Worm (Caenorhabditis elegans): Measurements from ENCODE around the gene upb-1.

The upb-1 gene

DNA sequence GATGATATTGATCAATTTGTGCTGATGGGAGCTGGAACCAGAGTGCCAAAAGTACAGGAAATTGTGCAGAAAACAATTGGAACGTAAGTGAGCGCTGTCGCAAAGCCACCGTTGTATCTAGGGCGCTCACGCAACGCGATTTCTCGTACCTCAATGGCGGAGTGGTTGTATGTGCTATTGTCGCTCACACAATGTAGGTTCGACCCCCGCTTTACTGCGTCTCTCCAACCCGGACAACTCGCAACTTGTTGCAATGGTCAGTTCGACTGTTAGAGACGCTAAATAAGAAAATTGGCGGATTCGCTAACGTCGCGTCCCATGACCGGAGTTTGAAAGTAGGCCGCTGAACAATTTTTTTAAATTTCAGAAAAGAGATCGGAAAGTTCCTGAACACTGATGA is 41.4 kb downstream of the upb-1 start:
- TF ChIP-seq mbf-1 (tag; optimal IDR thresholded peaks at IDR 0.05) (no peak), crh-2 (tag; optimal IDR thresholded peaks at IDR 0.05) (peak; percentile 29), nhr-129 (tag; optimal IDR thresholded peaks at IDR 0.05) (peak; percentile 85), zag-1 (tag; optimal IDR thresholded peaks at IDR 0.05) (peak; percentile 9), unc-39 (tag; optimal IDR thresholded peaks at IDR 0.05) (no peak), blmp-1 (tag; optimal IDR thresholded peaks at IDR 0.05; ENCODE audit: insufficient read depth) (no peak), lsy-2 (tag; optimal IDR thresholded peaks at IDR 0.05) (peak; percentile 11 to 36), C34F6.9 (tag; optimal IDR thresholded peaks at IDR 0.05) (peak; percentile 52), mdl-1 (tag; optimal IDR thresholded peaks at IDR 0.05) (no peak), ZK546.5 (tag; optimal IDR thresholded peaks at IDR 0.05) (no peak), alr-1 (tag; optimal IDR thresholded peaks at IDR 0.05) (no peak), nhr-12 (tag; optimal IDR thresholded peaks at IDR 0.05) (no peak), fos-1 (tag; optimal IDR thresholded peaks at IDR 0.05) (peak; percentile 40), nhr-21 (tag; optimal IDR thresholded peaks at IDR 0.05) (peak; percentile 22), ztf-11 (tag; optimal IDR thresholded peaks at IDR 0.05) (no peak), skn-1 (tag; optimal IDR thresholded peaks at IDR 0.05) (no peak), gmeb-1 (tag; optimal IDR thresholded peaks at IDR 0.05) (peak; percentile 69), sem-4 (tag; optimal IDR thresholded peaks at IDR 0.05) (peak; percentile 7), elt-3 (tag; optimal IDR thresholded peaks at IDR 0.05) (no peak), aly-2 (tag; optimal IDR thresholded peaks at IDR 0.05) (no peak), nhr-25 (tag; optimal IDR thresholded peaks at IDR 0.05) (no peak), snpc-4 (tag; optimal IDR thresholded peaks at IDR 0.05) (no peak), lin-11 (tag; optimal IDR thresholded peaks at IDR 0.05) (peak; percentile 54), ztf-1 (GFP tag; conservative IDR thresholded peaks at IDR 0.05) (no peak), sma-9 (GFP tag; optimal IDR thresholded peaks at IDR 0.05) (peak; percentile 67), sma-9 (tag; optimal IDR thresholded peaks at IDR 0.05) (no peak), ztf-4 (tag; optimal IDR thresholded peaks at IDR 0.05) (no peak), lin-39 (tag; optimal IDR thresholded peaks at IDR 0.05) (no peak), sma-3 (GFP tag; optimal IDR thresholded peaks at IDR 0.05) (peak; percentile 68), nhr-77 (tag; optimal IDR thresholded peaks at IDR 0.05) (no peak), unc-55 (GFP tag; optimal IDR thresholded peaks at IDR 0.05) (peak; percentile 30), nhr-23 (tag; optimal IDR thresholded peaks at IDR 0.05) (no peak), F13H6.1 (tag; optimal IDR thresholded peaks at IDR 0.05) (peak; percentile 56), lin-13 (GFP tag; optimal IDR thresholded peaks at IDR 0.05) (no peak), mab-5 (tag; optimal IDR thresholded peaks at IDR 0.05) (no peak), ceh-82 (tag; optimal IDR thresholded peaks at IDR 0.05) (no peak)

DNA sequence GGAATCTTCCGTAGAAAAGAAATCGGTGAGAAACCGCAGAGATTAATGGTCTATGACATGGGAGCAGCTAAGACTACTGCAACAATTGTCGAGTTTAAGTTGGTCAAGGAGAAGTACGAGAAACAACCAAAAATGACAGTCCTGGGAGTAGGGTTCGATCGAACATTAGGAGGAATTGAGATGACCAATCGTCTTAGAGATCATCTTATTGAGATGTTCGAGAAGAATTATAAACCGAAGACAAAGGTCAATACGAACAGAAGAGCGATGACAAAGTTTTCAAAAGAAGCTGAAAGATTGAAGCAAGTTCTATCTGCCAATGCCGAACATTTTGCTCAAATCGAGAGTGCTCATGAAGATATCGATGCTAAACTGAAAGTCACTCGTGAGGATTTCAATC is 41.9 kb downstream of the upb-1 start:
- no peak for TF ChIP-seq mbf-1 (tag; optimal IDR thresholded peaks at IDR 0.05)
- no peak for TF ChIP-seq peb-1 (tag; optimal IDR thresholded peaks at IDR 0.05)
- TF ChIP-seq unc-62 (GFP tag; optimal IDR thresholded peaks at IDR 0.05), result no peak
- no peak for TF ChIP-seq nhr-129 (tag; optimal IDR thresholded peaks at IDR 0.05)
- TF ChIP-seq nhr-23 (tag; optimal IDR thresholded peaks at IDR 0.05), result no peak
- no peak for TF ChIP-seq lin-11 (tag; optimal IDR thresholded peaks at IDR 0.05)
- TF ChIP-seq nhr-25 (tag; optimal IDR thresholded peaks at IDR 0.05), result no peak
- TF ChIP-seq zag-1 (tag; optimal IDR thresholded peaks at IDR 0.05), result no peak
- no peak for TF ChIP-seq dmd-4 (tag; optimal IDR thresholded peaks at IDR 0.05)
- TF ChIP-seq nhr-6 (tag; optimal IDR thresholded peaks at IDR 0.05), result no peak
- TF ChIP-seq snpc-4 (tag; optimal IDR thresholded peaks at IDR 0.05), result no peak
- TF ChIP-seq sma-9 (GFP tag; optimal IDR thresholded peaks at IDR 0.05), result no peak
- no peak for TF ChIP-seq sma-9 (tag; optimal IDR thresholded peaks at IDR 0.05)
- TF ChIP-seq Y55F3AM.14 (GFP tag; optimal IDR thresholded peaks at IDR 0.05), result no peak
- TF ChIP-seq skn-1 (tag; optimal IDR thresholded peaks at IDR 0.05), result no peak
- TF ChIP-seq ceh-82 (tag; optimal IDR thresholded peaks at IDR 0.05), result no peak
- no peak for TF ChIP-seq nhr-77 (tag; optimal IDR thresholded peaks at IDR 0.05)
- TF ChIP-seq lsy-2 (tag; optimal IDR thresholded peaks at IDR 0.05), result no peak
- TF ChIP-seq ama-1 (optimal IDR thresholded peaks at IDR 0.05), result no peak
- no peak for TF ChIP-seq lin-13 (GFP tag; optimal IDR thresholded peaks at IDR 0.05)

DNA sequence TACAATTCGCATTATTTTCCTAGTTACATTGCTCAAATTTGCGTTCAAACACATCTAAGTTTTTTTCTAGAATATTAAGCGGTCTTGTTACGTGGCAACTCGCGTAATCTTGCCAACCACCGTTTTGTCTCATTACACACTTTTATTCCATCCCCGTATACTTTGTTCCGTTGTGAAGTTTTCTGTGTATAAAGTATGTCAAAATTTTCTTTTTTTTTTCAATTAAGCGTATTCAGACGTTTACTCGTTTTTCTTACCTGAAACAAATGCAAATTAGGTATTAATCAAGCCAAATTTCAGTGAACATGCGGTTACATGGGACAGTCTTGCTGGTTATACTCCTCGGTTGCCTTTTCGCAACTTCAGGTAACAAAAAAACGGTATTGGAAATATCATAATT is 42.9 kb downstream of the upb-1 start, which contains the start of gene T24H7.2:
Gene T24H7.2 (plus strand): TSS at position 301 of the 400 bp plus-strand sequence.
- TF ChIP-seq fos-1 (tag; optimal IDR thresholded peaks at IDR 0.05) (no peak), zag-1 (tag; optimal IDR thresholded peaks at IDR 0.05) (no peak), dmd-4 (tag; optimal IDR thresholded peaks at IDR 0.05) (no peak), ztf-11 (tag; optimal IDR thresholded peaks at IDR 0.05) (no peak), egl-27 (tag; optimal IDR thresholded peaks at IDR 0.05) (no peak), ama-1 (optimal IDR thresholded peaks at IDR 0.05) (no peak), sem-4 (tag; optimal IDR thresholded peaks at IDR 0.05) (no peak)
